Fruit fly (Drosophila melanogaster) whole organism, embryonic: ENCODE data around the gene Pi3K21B.

Experiments used
- Antp ChIP-seq: fragments of 200-800 bp; sonication (Bioruptor generic); optimal IDR thresholded peaks from 3 replicates; lab custom pipeline; 2016; ENCODE audit warnings: missing biosample characterization, missing genetic modification characterization
- Atf-2 ChIP-seq: fragments of 200-800 bp; sonication (Bioruptor generic); optimal IDR thresholded peaks from 2 replicates; lab custom pipeline; 2016; ENCODE audit warnings: missing biosample characterization, missing genetic modification characterization
- Atf6 ChIP-seq: fragments of 200-800 bp; sonication (Bioruptor generic); IDR thresholded peaks from 2 replicates; pipeline ENCODE4 v1.3.6; 2022; ENCODE audit warnings: missing biosample characterization, missing genetic modification characterization
- Bgb ChIP-seq: fragments of 200-800 bp; sonication (Bioruptor generic); IDR thresholded peaks from 2 replicates; pipeline ENCODE4 v1.3.6; 2022; ENCODE audit warnings: missing biosample characterization, missing genetic modification characterization; ENCODE audit not compliant: partially characterized antibody
- C15 ChIP-seq: fragments of 200-800 bp; sonication (Bioruptor generic); IDR thresholded peaks from 3 replicates; pipeline ENCODE4 v1.3.6; 2022; ENCODE audit warnings: missing biosample characterization, missing genetic modification characterization
- CG12104 ChIP-seq: fragments of 200-800 bp; sonication (Bioruptor generic); optimal IDR thresholded peaks from 3 replicates; lab custom pipeline; 2016; ENCODE audit warnings: missing biosample characterization, missing genetic modification characterization
- CG12155 ChIP-seq: fragments of 200-800 bp; sonication (Bioruptor generic); optimal IDR thresholded peaks from 3 replicates; lab custom pipeline; 2016; ENCODE audit warnings: missing biosample characterization, missing genetic modification characterization
- CG13296 ChIP-seq: fragments of 200-800 bp; sonication (Bioruptor generic); optimal IDR thresholded peaks from 3 replicates; lab custom pipeline; 2018; ENCODE audit warnings: missing biosample characterization, mild to moderate bottlenecking, missing genetic modification characterization
- CG14965 ChIP-seq: fragments of 200-800 bp; sonication (Bioruptor generic); optimal IDR thresholded peaks from 2 replicates; lab custom pipeline; 2016; ENCODE audit warnings: missing biosample characterization, missing genetic modification characterization, borderline replicate concordance
- CG1602 ChIP-seq: fragments of 200-800 bp; sonication (Bioruptor generic); optimal IDR thresholded peaks from 3 replicates; lab custom pipeline; 2016; ENCODE audit warnings: missing biosample characterization, missing genetic modification characterization
- CG1603 ChIP-seq: fragments of 200-800 bp; sonication (Bioruptor generic); optimal IDR thresholded peaks from 2 replicates; lab custom pipeline; 2019; ENCODE audit warnings: missing biosample characterization, mild to moderate bottlenecking, missing genetic modification characterization, moderate library complexity
- CG2199 ChIP-seq: fragments of 200-800 bp; sonication (Bioruptor generic); IDR thresholded peaks from 3 replicates; pipeline ENCODE4 v1.3.6; 2022; ENCODE audit warnings: missing biosample characterization, missing genetic modification characterization
- CG2889 ChIP-seq: fragments of 200-800 bp; sonication (Bioruptor generic); IDR thresholded peaks from 3 replicates; pipeline ENCODE4 v1.3.6; 2022; ENCODE audit warnings: missing biosample characterization, missing genetic modification characterization
- CG3847 ChIP-seq: fragments of 200-800 bp; sonication (Bioruptor generic); IDR thresholded peaks from 2 replicates; pipeline ENCODE4 v1.3.6; 2022; ENCODE audit warnings: missing biosample characterization, missing genetic modification characterization
- CG43689 ChIP-seq: fragments of 200-800 bp; sonication (Bioruptor generic); IDR thresholded peaks from 2 replicates; pipeline ENCODE4 v1.3.6; 2022; ENCODE audit warnings: missing biosample characterization, missing genetic modification characterization
- CG4617 ChIP-seq: fragments of 200-800 bp; sonication (Bioruptor generic); optimal IDR thresholded peaks from 3 replicates; lab custom pipeline; 2016; ENCODE audit warnings: missing biosample characterization, missing genetic modification characterization, borderline replicate concordance
- CG4820 ChIP-seq: fragments of 200-800 bp; sonication (Bioruptor generic); optimal IDR thresholded peaks from 3 replicates; lab custom pipeline; 2016; ENCODE audit warnings: missing biosample characterization, missing genetic modification characterization
- CHES-1-like ChIP-seq: fragments of 200-800 bp; sonication (Bioruptor generic); optimal IDR thresholded peaks from 2 replicates; lab custom pipeline; 2016; ENCODE audit warnings: missing biosample characterization, missing genetic modification characterization
- Dfd ChIP-seq, 2 experiments: fragments of >200 bp; optimal IDR thresholded peaks; 2 replicates each; lab custom pipeline; 2017; ENCODE audit warnings: missing biosample characterization in 2 of 2, missing genetic modification characterization in 2 of 2
- Doc2 ChIP-seq: fragments of 200-800 bp; sonication (Bioruptor generic); IDR thresholded peaks from 2 replicates; pipeline ENCODE4 v1.3.6; 2022; ENCODE audit warnings: missing biosample characterization, missing genetic modification characterization
- Fer2 ChIP-seq: fragments of 200-800 bp; sonication (Bioruptor generic); optimal IDR thresholded peaks from 2 replicates; lab custom pipeline; 2018; ENCODE audit warnings: missing biosample characterization, mild to moderate bottlenecking, missing genetic modification characterization, moderate library complexity
- Gug ChIP-seq: fragments of 200-800 bp; sonication (Bioruptor generic); IDR thresholded peaks from 4 replicates; pipeline ENCODE4 v1.3.6; 2022; ENCODE audit warnings: missing biosample characterization, missing genetic modification characterization
- Hmr ChIP-seq: fragments of 200-800 bp; sonication (Bioruptor generic); optimal IDR thresholded peaks from 3 replicates; lab custom pipeline; 2017; ENCODE audit warnings: mild to moderate bottlenecking, missing biosample characterization, missing genetic modification reagents, missing genetic modification characterization
- Hr3 ChIP-seq: fragments of 200-800 bp; sonication (Bioruptor generic); optimal IDR thresholded peaks from 3 replicates; lab custom pipeline; 2016; ENCODE audit warnings: missing biosample characterization, missing genetic modification characterization
- Myb ChIP-seq: fragments of 200-800 bp; sonication (Bioruptor generic); optimal IDR thresholded peaks from 2 replicates; lab custom pipeline; 2016; ENCODE audit warnings: missing biosample characterization, missing genetic modification characterization
- Oli ChIP-seq: fragments of 200-800 bp; sonication (Bioruptor generic); optimal IDR thresholded peaks from 2 replicates; lab custom pipeline; 2018; ENCODE audit warnings: missing biosample characterization, mild to moderate bottlenecking, missing genetic modification characterization, moderate library complexity
- Spps ChIP-seq: fragments of 200-800 bp; sonication (Bioruptor generic); optimal IDR thresholded peaks from 2 replicates; lab custom pipeline; 2018; ENCODE audit warnings: missing biosample characterization, mild to moderate bottlenecking, missing genetic modification characterization
- br ChIP-seq: fragments of >200 bp; optimal IDR thresholded peaks from 2 replicates; lab custom pipeline; 2017
- dpn ChIP-seq, 2 experiments: fragments of 200-800 bp; sonication (Bioruptor generic); optimal IDR thresholded peaks; 3 replicates each; lab custom pipeline; 2016; ENCODE audit warnings: missing biosample characterization in 2 of 2, missing genetic modification characterization in 2 of 2
- exex ChIP-seq: fragments of 200-800 bp; sonication (Bioruptor generic); optimal IDR thresholded peaks from 4 replicates; lab custom pipeline; 2018; ENCODE audit warnings: missing biosample characterization, mild to moderate bottlenecking, missing genetic modification characterization, moderate library complexity
- eyg ChIP-seq: fragments of 200-800 bp; sonication (Bioruptor generic); optimal IDR thresholded peaks from 3 replicates; lab custom pipeline; 2016; ENCODE audit warnings: missing biosample characterization, missing genetic modification characterization
- gsb-n ChIP-seq: fragments of 200-800 bp; sonication (Bioruptor generic); optimal IDR thresholded peaks from 3 replicates; lab custom pipeline; 2018; ENCODE audit warnings: missing biosample characterization, mild to moderate bottlenecking, missing genetic modification characterization
- hkb ChIP-seq, 2 experiments: fragments of 200-800 bp in 1 of 2; fragments of >200 bp in 1 of 2; sonication (Bioruptor generic) in 1 of 2; IDR thresholded peaks in 1 of 2; optimal IDR thresholded peaks in 1 of 2; 2 replicates each; pipeline versions ENCODE4 v1.3.6 to Lab custom; 2017 to 2022; ENCODE audit warnings: missing biosample characterization in 1 of 2, missing genetic modification characterization in 1 of 2
- insv ChIP-seq, 2 experiments: fragments of 200-800 bp; sonication (Bioruptor generic); optimal IDR thresholded peaks; 3 replicates each; lab custom pipeline; 2016 to 2018; ENCODE audit warnings: missing biosample characterization in 2 of 2, missing genetic modification characterization in 2 of 2
- kay ChIP-seq: fragments of 200-800 bp; sonication (Bioruptor generic); optimal IDR thresholded peaks from 2 replicates; lab custom pipeline; 2016; ENCODE audit warnings: missing biosample characterization, missing genetic modification characterization
- ken ChIP-seq: fragments of 200-800 bp; sonication (Bioruptor generic); IDR thresholded peaks from 3 replicates; pipeline ENCODE4 v1.3.6; 2022; ENCODE audit warnings: missing biosample characterization, missing genetic modification characterization
- kni ChIP-seq: fragments of 200-800 bp; sonication (Bioruptor generic); optimal IDR thresholded peaks from 3 replicates; lab custom pipeline; 2017; ENCODE audit warnings: mild to moderate bottlenecking, missing biosample characterization, missing genetic modification reagents, missing genetic modification characterization
- odd ChIP-seq: fragments of 200-800 bp; sonication (Bioruptor generic); optimal IDR thresholded peaks from 2 replicates; lab custom pipeline; 2017; ENCODE audit warnings: missing biosample characterization, mild to moderate bottlenecking, missing genetic modification characterization
- onecut ChIP-seq: fragments of 200-800 bp; sonication (Bioruptor generic); IDR thresholded peaks from 2 replicates; pipeline ENCODE4 v1.3.6; 2022; ENCODE audit warnings: missing biosample characterization, missing genetic modification characterization
- org-1 ChIP-seq: fragments of 200-800 bp; sonication (Bioruptor generic); optimal IDR thresholded peaks from 2 replicates; lab custom pipeline; 2017; ENCODE audit warnings: missing biosample characterization, missing genetic modification characterization
- pnt ChIP-seq: fragments of 200-800 bp; sonication (Bioruptor generic); optimal IDR thresholded peaks from 3 replicates; lab custom pipeline; 2016; ENCODE audit warnings: missing biosample characterization, missing genetic modification characterization
- psq ChIP-seq: fragments of 200-800 bp; sonication (Bioruptor generic); optimal IDR thresholded peaks from 2 replicates; lab custom pipeline; 2017; ENCODE audit warnings: missing biosample characterization, missing genetic modification characterization
- pzg ChIP-seq: fragments of 200-800 bp; sonication (Bioruptor generic); optimal IDR thresholded peaks from 3 replicates; lab custom pipeline; 2018; ENCODE audit warnings: missing biosample characterization, mild to moderate bottlenecking, missing genetic modification characterization, moderate library complexity
- sd ChIP-seq: fragments of 200-800 bp; sonication (Bioruptor generic); optimal IDR thresholded peaks from 3 replicates; lab custom pipeline; 2018; ENCODE audit warnings: missing biosample characterization, mild to moderate bottlenecking, missing genetic modification characterization, moderate library complexity
- sisA ChIP-seq: fragments of 200-800 bp; sonication (Bioruptor generic); IDR thresholded peaks from 2 replicates; pipeline ENCODE4 v1.3.6; 2022; ENCODE audit warnings: missing biosample characterization, missing genetic modification characterization
- slp2 ChIP-seq: fragments of 200-800 bp; sonication (Bioruptor generic); optimal IDR thresholded peaks from 2 replicates; lab custom pipeline; 2016; ENCODE audit warnings: missing biosample characterization, missing genetic modification characterization
- stc ChIP-seq: fragments of 200-800 bp; sonication (Bioruptor generic); IDR thresholded peaks from 2 replicates; pipeline ENCODE4 v1.3.6; 2022; ENCODE audit warnings: missing biosample characterization, missing genetic modification characterization
- tll ChIP-seq, 2 experiments: fragments of 200-800 bp in 1 of 2; fragments of >200 bp in 1 of 2; sonication (Bioruptor generic) in 1 of 2; optimal IDR thresholded peaks; 2 replicates each; lab custom pipeline; 2017 to 2019; ENCODE audit warnings: missing biosample characterization in 2 of 2, missing genetic modification characterization in 2 of 2, mild to moderate bottlenecking in 1 of 2, moderate library complexity in 1 of 2
- zfh2 ChIP-seq: fragments of 200-800 bp; sonication (Bioruptor generic); optimal IDR thresholded peaks from 2 replicates; lab custom pipeline; 2016; ENCODE audit warnings: missing biosample characterization, missing genetic modification characterization

Pi3K21B gene

dm6 chr2L:297480-298284 is at the start of gene Pi3K21B (continued):
- TF ChIP-seq Atf-2 (peak; percentile 87), eyg (GFP tag; lab: Kevin White, UChicago) (peak; percentile 78), Hmr (GFP tag; lab: Kevin White, UChicago) (peak; percentile 93), CG1602 (GFP tag; lab: Kevin White, UChicago) (peak; percentile 90), hkb (optimal IDR thresholded peaks at IDR 0.05; lab: Kevin White, UChicago) (peak; percentile 40), hkb (GFP tag; IDR thresholded peaks at IDR 0.05; lab: Robert Waterston, UW) (peak; percentile 82), Fer2 (peak; percentile 88), CG2889 (GFP tag; lab: Robert Waterston, UW) (peak; percentile 75), pzg (GFP tag; lab: Kevin White, UChicago) (peak; percentile 78), tll (GFP tag; optimal IDR thresholded peaks at IDR 0.05; lab: Kevin White, UChicago) (no peak), Bgb (GFP tag; lab: Robert Waterston, UW) (peak; percentile 26; the same call in 1 of the 2 replicates), stc (GFP tag; lab: Robert Waterston, UW) (peak; percentile 66), sisA (peak; percentile 91), Gug (peak; percentile 82), CG43689 (no peak; the same call in none of the 2 replicates), Dfd (GFP tag; optimal IDR thresholded peaks at IDR 0.05; lab: Kevin White, UChicago) (peak in 1 of 2 experiments; percentile 56), CG1603 (tag; lab: Kevin White, UChicago) (peak; percentile 85), Atf6 (peak; percentile 82), CG12155 (GFP tag; lab: Kevin White, UChicago) (peak; percentile 92), Doc2 (GFP tag; lab: Robert Waterston, UW) (no peak), exex (tag; lab: Kevin White, UChicago) (peak; percentile 46), Hr3 (GFP tag; lab: Kevin White, UChicago) (peak; percentile 93), sd (tag; lab: Kevin White, UChicago) (peak; percentile 70), psq (GFP tag; lab: Kevin White, UChicago) (peak; percentile 54), onecut (GFP tag; lab: Robert Waterston, UW) (peak; percentile 74), Antp (GFP tag; lab: Kevin White, UChicago) (peak; percentile 97), odd (GFP tag; lab: Kevin White, UChicago) (peak; percentile 75), CG4617 (GFP tag; lab: Kevin White, UChicago) (peak; percentile 97), gsb-n (tag; lab: Kevin White, UChicago) (peak; percentile 82), CG12104 (GFP tag; lab: Kevin White, UChicago) (peak; percentile 89), CG2199 (GFP tag; lab: Robert Waterston, UW) (no peak), CHES-1-like (GFP tag; lab: Kevin White, UChicago) (peak; percentile 87), C15 (peak; percentile 46; the same call in 1 of the 3 replicates), zfh2 (GFP tag; lab: Kevin White, UChicago) (peak; percentile 96), br (lab: Kevin White, UChicago) (no peak), Myb (GFP tag; lab: Kevin White, UChicago) (peak; percentile 75), CG13296 (GFP tag; lab: Kevin White, UChicago) (peak; percentile 84), pnt (GFP tag; lab: Kevin White, UChicago) (peak; percentile 79), dpn (GFP tag; optimal IDR thresholded peaks at IDR 0.05; lab: Kevin White, UChicago) (peak; percentile 93 to 94), Oli (tag; lab: Kevin White, UChicago) (peak; percentile 86), org-1 (GFP tag; lab: Kevin White, UChicago) (peak; percentile 73), Spps (peak; percentile 58), insv (GFP tag; optimal IDR thresholded peaks at IDR 0.05; lab: Kevin White, UChicago) (peak in 1 of 2 experiments; percentile 74), CG4820 (GFP tag; lab: Kevin White, UChicago) (peak; percentile 88), kay (GFP tag; lab: Kevin White, UChicago) (peak; percentile 91), CG14965 (GFP tag; lab: Kevin White, UChicago) (peak; percentile 55), CG3847 (peak; percentile 93), kni (GFP tag; lab: Kevin White, UChicago) (peak; percentile 87), ken (GFP tag; lab: Robert Waterston, UW) (peak; percentile 93), slp2 (GFP tag; lab: Kevin White, UChicago) (peak; percentile 78)
